Fruit fly (Drosophila melanogaster): ENCODE data around the gene CG31131.

The CG31131 gene

DNA sequence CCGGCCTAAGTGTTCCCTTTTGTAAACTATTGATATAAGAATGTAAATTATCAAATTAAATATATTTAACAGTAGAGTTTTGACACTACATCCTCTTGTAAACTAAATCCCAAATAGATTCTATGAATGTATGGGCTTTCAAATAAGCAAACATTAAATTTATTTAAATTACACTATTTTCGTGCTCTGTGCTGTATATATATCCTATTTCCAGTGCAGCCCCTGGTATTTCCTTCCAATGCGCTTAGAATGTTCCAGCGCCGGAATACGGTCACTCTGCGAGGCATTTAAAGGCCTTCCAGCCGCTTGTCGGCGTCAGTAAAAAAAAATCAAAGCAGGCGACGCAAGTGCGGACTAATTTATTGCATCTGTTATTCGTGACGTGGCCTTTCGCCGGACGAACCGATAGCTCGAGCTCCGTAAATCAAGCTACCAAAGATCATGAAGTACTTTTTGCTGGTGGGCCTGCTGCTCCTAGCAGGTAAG lies 14.6 kb downstream of the CG31131 start, which contains the start of gene Gp93:
Gene Gp93 (plus strand): TSS at position 291 of the 486 bp plus-strand sequence.
- TF ChIP-seq CG10348 (GFP tag; IDR thresholded peaks at IDR 0.05): no peak
- TF ChIP-seq EcR (GFP tag; optimal IDR thresholded peaks at IDR 0.05): peak; percentile 56
- TF ChIP-seq CG17806 (tag; optimal IDR thresholded peaks at IDR 0.05): peak; percentile 45
- TF ChIP-seq Pif1B (GFP tag; optimal IDR thresholded peaks at IDR 0.05): no peak
- TF ChIP-seq CG8301 (tag; optimal IDR thresholded peaks at IDR 0.05): peak; percentile 37
- peak; percentile 33; the same call in 1 of the 3 replicates for TF ChIP-seq fd96Ca (GFP tag; IDR thresholded peaks at IDR 0.05)
- peak; percentile 42 for TF ChIP-seq CG9948 (tag; optimal IDR thresholded peaks at IDR 0.05)
- TF ChIP-seq CG34367 (tag; optimal IDR thresholded peaks at IDR 0.05): peak; percentile 25
- peak; percentile 7 for TF ChIP-seq CG13204 (GFP tag; optimal IDR thresholded peaks at IDR 0.05)
- TF ChIP-seq CG32121 (GFP tag; IDR thresholded peaks at IDR 0.05): peak; percentile 54; the same call in 1 of the 2 replicates
- peak; percentile 67 for TF ChIP-seq CG15710 (tag; optimal IDR thresholded peaks at IDR 0.05)
- TF ChIP-seq Ets98B (GFP tag; IDR thresholded peaks at IDR 0.05): peak; percentile 37
- TF ChIP-seq D1 (tag; optimal IDR thresholded peaks at IDR 0.05): no peak
- TF ChIP-seq gl (tag; optimal IDR thresholded peaks at IDR 0.05): peak; percentile 18
- no peak for TF ChIP-seq Pif1A (GFP tag; optimal IDR thresholded peaks at IDR 0.05)
- peak; percentile 82 for TF ChIP-seq CG4496 (GFP tag; IDR thresholded peaks at IDR 0.05)
- TF ChIP-seq CG8159 (tag; optimal IDR thresholded peaks at IDR 0.05): peak; percentile 59
- TF ChIP-seq Snoo (tag; optimal IDR thresholded peaks at IDR 0.05): peak; percentile 64
- TF ChIP-seq CG12605 (GFP tag; IDR thresholded peaks at IDR 0.05): peak; percentile 40; the same call in 1 of the 2 replicates
- TF ChIP-seq rn (GFP tag; IDR thresholded peaks at IDR 0.05): no peak
- no peak for TF ChIP-seq CG14655 (GFP tag; optimal IDR thresholded peaks at IDR 0.05)

DNA sequence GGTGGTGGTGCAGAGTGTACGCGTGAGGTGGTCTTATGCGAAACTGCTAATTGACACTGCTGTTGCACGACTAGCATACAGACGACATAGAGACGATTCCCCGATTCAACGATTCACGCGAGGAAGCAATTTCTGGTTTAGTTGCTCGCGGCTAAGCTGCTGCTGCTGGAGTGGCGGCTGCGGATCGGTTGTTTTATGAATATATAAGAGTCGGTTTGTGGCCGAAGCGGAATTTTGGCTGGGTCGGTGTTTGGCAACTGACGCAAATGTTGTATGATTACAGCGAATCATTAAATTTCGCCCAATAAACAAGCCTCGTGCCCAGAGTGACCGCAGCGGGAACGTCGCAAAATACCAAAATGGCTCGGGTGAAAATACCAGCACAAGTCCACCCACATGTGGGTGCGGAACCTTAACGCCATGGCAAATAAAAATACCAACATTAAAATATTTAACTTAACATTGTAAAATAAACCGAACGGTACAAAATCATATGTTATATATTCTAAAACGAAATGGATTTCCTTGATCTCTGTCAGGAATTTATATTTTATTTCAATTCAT lies 15.3 kb downstream of the CG31131 start, which contains the start of gene mfrn:
Gene mfrn (minus strand): TSS at position 340 of the 564 bp plus-strand sequence.
- TF ChIP-seq fd96Ca (GFP tag; IDR thresholded peaks at IDR 0.05): no peak
- no peak for TF ChIP-seq D1 (tag; optimal IDR thresholded peaks at IDR 0.05)
- TF ChIP-seq Ets98B (GFP tag; IDR thresholded peaks at IDR 0.05): no peak
- no peak for TF ChIP-seq CG9948 (tag; optimal IDR thresholded peaks at IDR 0.05)
- no peak for TF ChIP-seq Pif1A (GFP tag; optimal IDR thresholded peaks at IDR 0.05)
- TF ChIP-seq gl (tag; optimal IDR thresholded peaks at IDR 0.05): no peak
- TF ChIP-seq Pif1B (GFP tag; optimal IDR thresholded peaks at IDR 0.05): no peak
- no peak for TF ChIP-seq CG8301 (tag; optimal IDR thresholded peaks at IDR 0.05)
- TF ChIP-seq CG13204 (GFP tag; optimal IDR thresholded peaks at IDR 0.05): no peak
- TF ChIP-seq CG10348 (GFP tag; IDR thresholded peaks at IDR 0.05): no peak
- no peak for TF ChIP-seq CG32121 (GFP tag; IDR thresholded peaks at IDR 0.05)
- no peak for TF ChIP-seq CG8159 (tag; optimal IDR thresholded peaks at IDR 0.05)
- TF ChIP-seq CG34367 (tag; optimal IDR thresholded peaks at IDR 0.05): no peak
- TF ChIP-seq EcR (GFP tag; optimal IDR thresholded peaks at IDR 0.05): no peak
- TF ChIP-seq CG4496 (GFP tag; IDR thresholded peaks at IDR 0.05): no peak
- no peak for TF ChIP-seq CG14655 (GFP tag; optimal IDR thresholded peaks at IDR 0.05)
- TF ChIP-seq Snoo (tag; optimal IDR thresholded peaks at IDR 0.05): no peak
- TF ChIP-seq rn (GFP tag; IDR thresholded peaks at IDR 0.05): no peak
- TF ChIP-seq CG12605 (GFP tag; IDR thresholded peaks at IDR 0.05): no peak

DNA sequence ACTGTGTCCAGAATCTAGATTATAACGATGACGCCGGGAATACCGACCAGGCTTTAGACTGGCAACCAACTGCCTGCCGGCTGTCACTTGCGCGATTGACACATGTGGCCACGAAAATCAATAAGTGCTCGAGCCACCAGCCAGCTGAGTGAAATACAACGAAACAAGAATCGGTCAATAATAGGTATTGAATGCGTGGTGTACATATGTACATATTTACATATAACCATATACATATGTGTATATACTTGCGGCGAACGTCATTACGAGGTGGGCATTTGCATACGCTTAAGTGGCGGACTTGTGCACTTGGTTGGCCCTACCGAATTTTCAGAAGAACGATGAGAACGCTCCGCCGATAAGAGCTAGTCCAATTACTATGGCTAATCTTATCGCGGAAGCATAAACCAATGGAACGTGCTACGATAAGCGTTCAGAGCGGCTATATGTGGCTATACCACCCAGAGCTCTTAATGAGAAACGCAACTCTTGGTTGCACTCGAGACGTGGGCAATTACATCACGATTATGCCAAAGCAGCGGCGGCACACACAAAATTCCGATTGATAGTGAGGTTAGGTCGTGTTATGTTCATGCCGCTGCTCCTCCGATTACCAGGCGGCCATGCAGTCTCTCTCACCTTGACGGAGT lies 16.3 kb downstream of the CG31131 start:
- no peak for TF ChIP-seq CG8301 (tag; optimal IDR thresholded peaks at IDR 0.05)
- TF ChIP-seq Pif1A (GFP tag; optimal IDR thresholded peaks at IDR 0.05): no peak
- no peak for TF ChIP-seq CG4496 (GFP tag; IDR thresholded peaks at IDR 0.05)
- TF ChIP-seq gl (tag; optimal IDR thresholded peaks at IDR 0.05): no peak

DNA sequence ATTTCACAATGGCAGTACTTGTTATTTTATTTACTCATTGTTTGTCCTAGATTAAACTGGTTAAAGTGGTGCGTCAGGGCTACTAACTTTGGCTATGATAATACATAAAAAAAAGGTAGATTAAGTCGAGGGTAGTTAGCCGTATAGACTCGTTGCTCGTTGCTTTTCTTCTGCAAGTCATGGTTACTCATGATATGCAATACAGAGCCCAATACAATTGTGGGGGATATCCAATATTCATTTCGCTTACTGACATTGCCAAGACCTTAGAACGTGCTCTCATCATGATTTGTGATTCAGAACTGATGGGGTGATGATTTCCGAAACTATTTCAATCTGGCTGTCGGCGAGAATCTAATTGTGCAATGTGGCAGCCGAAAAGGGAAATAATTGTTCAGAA lies 17.6 kb downstream of the CG31131 start:
- TF ChIP-seq rn (GFP tag; IDR thresholded peaks at IDR 0.05) (no peak), EcR (GFP tag; optimal IDR thresholded peaks at IDR 0.05) (no peak), Snoo (tag; optimal IDR thresholded peaks at IDR 0.05) (no peak), D1 (tag; optimal IDR thresholded peaks at IDR 0.05) (no peak), Pif1A (GFP tag; optimal IDR thresholded peaks at IDR 0.05) (no peak), CG9948 (tag; optimal IDR thresholded peaks at IDR 0.05) (no peak), fd96Ca (GFP tag; IDR thresholded peaks at IDR 0.05) (no peak), CG14655 (GFP tag; optimal IDR thresholded peaks at IDR 0.05) (no peak), CG34367 (tag; optimal IDR thresholded peaks at IDR 0.05) (no peak), CG15710 (tag; optimal IDR thresholded peaks at IDR 0.05) (no peak), Ets98B (GFP tag; IDR thresholded peaks at IDR 0.05) (no peak), Pif1B (GFP tag; optimal IDR thresholded peaks at IDR 0.05) (no peak), CG13204 (GFP tag; optimal IDR thresholded peaks at IDR 0.05) (no peak)

DNA sequence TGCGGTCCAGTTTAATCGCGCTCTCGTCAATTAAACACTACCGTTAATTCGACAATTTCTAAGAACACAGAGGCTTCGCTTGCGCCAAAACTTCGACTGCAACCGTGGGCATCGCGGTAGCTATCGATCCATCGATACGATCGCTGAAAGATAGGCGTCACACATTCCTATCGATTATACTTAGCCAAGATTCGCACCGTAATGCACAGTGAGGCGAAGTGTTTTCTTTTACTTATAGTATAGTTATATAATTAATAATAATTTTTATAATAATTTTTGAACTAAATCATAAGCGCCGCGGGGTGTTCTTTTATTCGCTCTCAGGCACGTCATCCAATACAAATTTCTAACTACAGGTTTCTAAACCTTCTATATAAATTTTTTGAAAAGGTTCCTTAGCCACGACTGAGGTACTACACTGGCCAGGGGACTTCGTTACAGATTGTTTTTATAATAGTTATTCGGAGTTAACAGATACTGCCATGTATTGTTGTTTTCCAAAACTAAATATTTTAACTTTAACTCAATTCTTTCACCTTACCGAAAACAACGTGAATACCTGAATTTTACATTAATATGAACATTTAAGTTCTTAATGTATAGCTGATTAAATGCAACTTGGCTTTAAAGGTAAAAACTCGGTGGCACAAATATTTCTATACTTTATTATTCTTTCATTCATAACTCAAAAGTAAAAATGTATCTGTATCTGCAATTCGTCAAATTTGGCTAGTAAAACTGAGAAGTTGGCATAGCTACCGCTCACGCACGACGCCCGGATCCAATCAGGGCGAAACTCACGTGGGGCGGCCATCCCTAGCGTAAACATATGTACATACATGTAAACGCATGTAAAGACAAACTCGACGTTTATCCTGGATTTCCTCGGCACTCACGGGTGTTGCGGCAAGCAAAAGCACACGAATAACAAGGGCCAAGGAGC lies 25.0 kb downstream of the CG31131 start, which contains the start of the genes NSD and BOD1:
Gene NSD (minus strand): TSS at position 102 of the 943 bp plus-strand sequence.
Gene BOD1 (plus strand): TSS at position 494 of the 943 bp plus-strand sequence.
- TF ChIP-seq CG15710 (tag; optimal IDR thresholded peaks at IDR 0.05) (peak; percentile 14), CG4496 (GFP tag; IDR thresholded peaks at IDR 0.05) (peak; percentile 46; the same call in 2 of the 3 replicates), fd96Ca (GFP tag; IDR thresholded peaks at IDR 0.05) (peak; percentile 65; the same call in 2 of the 3 replicates), Ets98B (GFP tag; IDR thresholded peaks at IDR 0.05) (peak; percentile 54), CG14655 (GFP tag; optimal IDR thresholded peaks at IDR 0.05) (no peak), CG10348 (GFP tag; IDR thresholded peaks at IDR 0.05) (no peak), rn (GFP tag; IDR thresholded peaks at IDR 0.05) (no peak), Pif1A (GFP tag; optimal IDR thresholded peaks at IDR 0.05) (no peak), D1 (tag; optimal IDR thresholded peaks at IDR 0.05) (no peak), CG17806 (tag; optimal IDR thresholded peaks at IDR 0.05) (peak; percentile 44), gl (tag; optimal IDR thresholded peaks at IDR 0.05) (no peak), Pif1B (GFP tag; optimal IDR thresholded peaks at IDR 0.05) (no peak), Snoo (tag; optimal IDR thresholded peaks at IDR 0.05) (peak; percentile 16), EcR (GFP tag; optimal IDR thresholded peaks at IDR 0.05) (no peak), CG12605 (GFP tag; IDR thresholded peaks at IDR 0.05) (no peak), CG13204 (GFP tag; optimal IDR thresholded peaks at IDR 0.05) (no peak), CG8159 (tag; optimal IDR thresholded peaks at IDR 0.05) (no peak), CG34367 (tag; optimal IDR thresholded peaks at IDR 0.05) (no peak), CG8301 (tag; optimal IDR thresholded peaks at IDR 0.05) (no peak), CG9948 (tag; optimal IDR thresholded peaks at IDR 0.05) (peak; percentile 4), CG32121 (GFP tag; IDR thresholded peaks at IDR 0.05) (no peak)

Data from whole organism, pupa.